Fruit fly (Drosophila melanogaster): ENCODE measurements around the gene CG33648.

The CG33648 gene

DNA sequence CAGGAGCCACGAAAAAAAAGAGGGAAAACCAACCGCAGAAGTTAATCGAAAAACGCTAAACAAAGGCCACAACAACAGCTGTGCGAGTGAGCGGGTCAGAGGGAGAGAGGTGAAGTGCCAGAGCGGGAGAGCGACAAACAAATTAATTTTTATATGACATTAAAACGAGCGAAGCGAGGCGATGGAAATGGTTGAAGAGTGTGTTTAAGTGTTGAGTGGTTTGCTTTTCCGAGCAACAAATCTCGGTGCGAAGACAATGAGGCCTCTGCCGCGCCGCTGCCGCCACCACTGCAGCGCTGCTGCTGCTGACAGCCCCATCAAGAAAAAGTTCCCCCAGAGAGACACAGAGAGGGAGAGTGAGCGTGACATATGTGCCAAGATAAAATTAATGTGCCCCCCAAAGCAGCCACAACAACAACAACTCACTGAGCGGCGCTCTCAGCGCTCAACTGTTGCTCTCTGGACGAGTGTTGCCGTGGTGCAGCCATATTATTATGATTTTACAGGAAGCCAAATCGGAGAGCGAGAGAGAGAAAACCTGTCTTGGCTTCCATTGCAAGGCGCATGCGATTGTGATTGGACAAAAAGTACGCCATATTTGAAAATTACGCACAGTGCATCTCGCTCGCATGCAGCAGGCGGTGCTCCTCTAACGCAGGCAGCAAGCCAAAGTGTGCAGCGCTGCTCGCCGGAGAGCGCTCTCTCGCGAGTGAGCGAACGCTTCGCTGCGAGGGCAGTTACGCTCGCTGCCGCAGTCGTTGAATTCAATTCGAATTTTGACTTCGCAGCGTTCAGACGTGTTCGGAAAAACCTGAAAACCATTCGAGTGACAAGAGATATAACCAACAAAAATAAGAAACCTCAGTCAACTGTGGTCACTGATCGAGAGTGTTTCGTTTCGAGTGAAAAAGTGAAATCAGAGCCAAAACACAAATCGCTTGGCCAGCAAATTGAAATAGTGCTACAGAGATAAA lies 33.7 kb upstream of the CG33648 start, which contains the start of gene noc (continued):
- TF ChIP-seq unc-4 (GFP tag; IDR thresholded peaks at IDR 0.05; ENCODE audit: partially characterized antibody) (peak; percentile 59), kah (GFP tag; optimal IDR thresholded peaks at IDR 0.05) (peak; percentile 31), scrt (GFP tag; optimal IDR thresholded peaks at IDR 0.05) (peak; percentile 94), Hsf (GFP tag; optimal IDR thresholded peaks at IDR 0.05) (no peak), CG17328 (GFP tag; IDR thresholded peaks at IDR 0.05) (peak; percentile 33; the same call in 1 of the 2 replicates), CG5953 (GFP tag; IDR thresholded peaks at IDR 0.05) (peak; percentile 31; the same call in 1 of the 2 replicates), CG4617 (GFP tag; optimal IDR thresholded peaks at IDR 0.05; ENCODE audit: borderline replicate concordance) (no peak), salm (tag; optimal IDR thresholded peaks at IDR 0.05) (peak; percentile 37), CG3847 (GFP tag; IDR thresholded peaks at IDR 0.05) (no peak), Med (GFP tag) (peak; percentile 87), CG1603 (tag; optimal IDR thresholded peaks at IDR 0.05) (peak; percentile 28), Hr78 (GFP tag; optimal IDR thresholded peaks at IDR 0.05) (peak in 1 of 2 experiments; percentile 53), CG6813 (GFP tag; optimal IDR thresholded peaks at IDR 0.05) (peak; percentile 38), kni (GFP tag; optimal IDR thresholded peaks at IDR 0.05) (peak; percentile 95), HLH4C (GFP tag; IDR thresholded peaks at IDR 0.05; ENCODE audit: partially characterized antibody) (peak; percentile 59; the same call in 2 of the 3 replicates), CG4424 (GFP tag; optimal IDR thresholded peaks at IDR 0.05) (peak; percentile 98), CkIIα-i1 (GFP tag; IDR thresholded peaks at IDR 0.05) (no peak), mirr (GFP tag; optimal IDR thresholded peaks at IDR 0.05) (peak; percentile 69), seq (GFP tag; IDR thresholded peaks at IDR 0.05) (peak; percentile 74), slbo (GFP tag; IDR thresholded peaks at IDR 0.05) (peak; percentile 20; the same call in 1 of the 2 replicates), ems (GFP tag; optimal IDR thresholded peaks at IDR 0.05) (peak; percentile 2), Hey (tag; optimal IDR thresholded peaks at IDR 0.05) (peak; percentile 2), Pdp1 (GFP tag; optimal IDR thresholded peaks at IDR 0.05) (peak; percentile 29 to 36), NfI (GFP tag; optimal IDR thresholded peaks at IDR 0.05) (peak; percentile 19), ttk (GFP tag; IDR thresholded peaks at IDR 0.05) (peak; percentile 36; the same call in 1 of the 2 replicates), CG9215 (GFP tag; IDR thresholded peaks at IDR 0.05) (no peak), gcm (GFP tag; optimal IDR thresholded peaks at IDR 0.05) (peak; percentile 33), CG7987 (GFP tag; optimal IDR thresholded peaks at IDR 0.05) (peak; percentile 10), caup (GFP tag; optimal IDR thresholded peaks at IDR 0.05; ENCODE audit: severe bottlenecking) (peak; percentile 67), CG34376 (GFP tag; optimal IDR thresholded peaks at IDR 0.05) (peak; percentile 59), CG6791 (GFP tag; IDR thresholded peaks at IDR 0.05; ENCODE audit: partially characterized antibody) (0 out of 3 replicates have a peak, but pooled peaks have one; percentile 70), CG9727 (GFP tag; optimal IDR thresholded peaks at IDR 0.05) (peak; percentile 47), CG10543 (GFP tag; optimal IDR thresholded peaks at IDR 0.05) (peak; percentile 60), CG6175 (GFP tag; IDR thresholded peaks at IDR 0.05) (peak; percentile 71; the same call in 1 of the 3 replicates), org-1 (GFP tag; optimal IDR thresholded peaks at IDR 0.05) (peak; percentile 4), Optix (GFP tag; IDR thresholded peaks at IDR 0.05) (peak; percentile 14; the same call in 1 of the 3 replicates), ara (GFP tag; IDR thresholded peaks at IDR 0.05) (peak; percentile 33; the same call in 1 of the 2 replicates), Scr (GFP tag; IDR thresholded peaks at IDR 0.05; ENCODE audit: partially characterized antibody) (0 out of 2 replicates have a peak, but pooled peaks have one; percentile 47), CG3407 (GFP tag; optimal IDR thresholded peaks at IDR 0.05) (peak; percentile 3), CG4328 (GFP tag; optimal IDR thresholded peaks at IDR 0.05) (peak; percentile 34), z (GFP tag; IDR thresholded peaks at IDR 0.05) (peak; percentile 91), Side (GFP tag; optimal IDR thresholded peaks at IDR 0.05) (peak; percentile 5), CG9609 (GFP tag; optimal IDR thresholded peaks at IDR 0.05) (no peak), twi (tag; optimal IDR thresholded peaks at IDR 0.05) (peak; percentile 45), chif (GFP tag; optimal IDR thresholded peaks at IDR 0.05) (peak in 1 of 2 experiments; percentile 35), run (tag; optimal IDR thresholded peaks at IDR 0.05) (peak; percentile 77)

Data from whole organism, embryonic.